Fruit fly (Drosophila melanogaster) whole organism, embryonic: Measurements from ENCODE around the gene CG43999.

Experiments
- ATbp ChIP-seq: fragments of 200-800 bp; sonication (Bioruptor generic); optimal IDR thresholded peaks from 2 replicates; lab custom pipeline; 2017; ENCODE audit warnings: missing biosample characterization, mild to moderate bottlenecking, missing genetic modification characterization, missing genetic modification reagents
- CG10366 ChIP-seq: fragments of 200-800 bp; sonication (Bioruptor generic); IDR thresholded peaks from 2 replicates; pipeline ENCODE4 v1.3.6; 2022; ENCODE audit warnings: missing biosample characterization, missing genetic modification characterization
- CG10462 ChIP-seq: fragments of 200-800 bp; sonication (Bioruptor generic); optimal IDR thresholded peaks from 2 replicates; lab custom pipeline; 2016; ENCODE audit warnings: missing biosample characterization, missing genetic modification characterization
- CG10979 ChIP-seq: fragments of 200-800 bp; sonication (Bioruptor generic); optimal IDR thresholded peaks from 2 replicates; lab custom pipeline; 2018; ENCODE audit warnings: missing biosample characterization, mild to moderate bottlenecking, missing genetic modification characterization, moderate library complexity
- CG11504 ChIP-seq: fragments of 200-800 bp; sonication (Bioruptor generic); optimal IDR thresholded peaks from 3 replicates; lab custom pipeline; 2019; ENCODE audit warnings: missing biosample characterization, mild to moderate bottlenecking, missing genetic modification characterization, moderate library complexity
- CG12659 ChIP-seq: fragments of 200-800 bp; sonication (Bioruptor generic); optimal IDR thresholded peaks from 3 replicates; lab custom pipeline; 2017; ENCODE audit warnings: mild to moderate bottlenecking, missing biosample characterization, missing genetic modification reagents, missing genetic modification characterization
- CG13287 ChIP-seq: fragments of 200-800 bp; sonication (Bioruptor generic); IDR thresholded peaks from 2 replicates; pipeline ENCODE4 v1.3.6; 2022; ENCODE audit warnings: missing biosample characterization, missing genetic modification characterization; ENCODE audit not compliant: partially characterized antibody
- CG13894 ChIP-seq: fragments of 200-800 bp; sonication (Bioruptor generic); optimal IDR thresholded peaks from 3 replicates; lab custom pipeline; 2018; ENCODE audit warnings: missing biosample characterization, mild to moderate bottlenecking, missing genetic modification characterization, moderate library complexity
- CG1603 ChIP-seq: fragments of 200-800 bp; sonication (Bioruptor generic); optimal IDR thresholded peaks from 2 replicates; lab custom pipeline; 2019; ENCODE audit warnings: missing biosample characterization, mild to moderate bottlenecking, missing genetic modification characterization, moderate library complexity
- CG1792 ChIP-seq: fragments of 200-800 bp; sonication (Bioruptor generic); optimal IDR thresholded peaks from 2 replicates; lab custom pipeline; 2016; ENCODE audit warnings: missing biosample characterization, missing genetic modification characterization
- CG2712 ChIP-seq: fragments of 200-800 bp; optimal IDR thresholded peaks from 3 replicates; lab custom pipeline; 2019; ENCODE audit warnings: missing biosample characterization, mild to moderate bottlenecking, missing genetic modification characterization, moderate library complexity
- CG34422 ChIP-seq: fragments of 200-800 bp; sonication (Bioruptor generic); IDR thresholded peaks from 3 replicates; pipeline ENCODE4 v1.3.6; 2022; ENCODE audit warnings: missing biosample characterization, missing genetic modification characterization
- CG3838 ChIP-seq: fragments of 200-800 bp; sonication (Bioruptor generic); optimal IDR thresholded peaks from 3 replicates; lab custom pipeline; 2016; ENCODE audit warnings: missing biosample characterization, missing genetic modification characterization
- CG7271 ChIP-seq: fragments of 200-800 bp; sonication (Bioruptor generic); optimal IDR thresholded peaks from 2 replicates; lab custom pipeline; 2018; ENCODE audit warnings: missing biosample characterization, mild to moderate bottlenecking, missing genetic modification characterization, moderate library complexity
- CG7839 ChIP-seq: fragments of 200-800 bp; sonication (Bioruptor generic); optimal IDR thresholded peaks from 3 replicates; lab custom pipeline; 2018; ENCODE audit warnings: missing biosample characterization, mild to moderate bottlenecking, missing genetic modification characterization, moderate library complexity
- Deaf1 ChIP-seq: fragments of 200-800 bp; optimal IDR thresholded peaks from 3 replicates; lab custom pipeline; 2019; ENCODE audit warnings: missing biosample characterization, mild to moderate bottlenecking, missing genetic modification characterization, moderate library complexity
- Dip3 ChIP-seq: fragments of 200-800 bp; sonication (Bioruptor generic); optimal IDR thresholded peaks from 3 replicates; lab custom pipeline; 2016; ENCODE audit warnings: missing biosample characterization, missing genetic modification characterization
- Ets65A ChIP-seq: fragments of 200-800 bp; sonication (Bioruptor generic); peaks from one replicate; lab custom pipeline; 2016; ENCODE audit warnings: missing biosample characterization, missing genetic modification characterization
- Fer2 ChIP-seq: fragments of 200-800 bp; sonication (Bioruptor generic); optimal IDR thresholded peaks from 2 replicates; lab custom pipeline; 2018; ENCODE audit warnings: missing biosample characterization, mild to moderate bottlenecking, missing genetic modification characterization, moderate library complexity
- HLH3B ChIP-seq: fragments of 200-800 bp; sonication (Bioruptor generic); IDR thresholded peaks from 2 replicates; pipeline ENCODE4 v1.3.6; 2022; ENCODE audit warnings: missing biosample characterization, missing genetic modification characterization
- HLHmδ ChIP-seq: fragments of 200-800 bp; sonication (Bioruptor generic); optimal IDR thresholded peaks from 2 replicates; lab custom pipeline; 2018; ENCODE audit warnings: missing biosample characterization, mild to moderate bottlenecking, missing genetic modification characterization, moderate library complexity
- Hr78 ChIP-seq, 2 experiments: fragments of 200-800 bp in 1 of 2; fragments of >200 bp in 1 of 2; sonication (Bioruptor generic) in 1 of 2; optimal IDR thresholded peaks; 2 replicates each; lab custom pipeline; 2017 to 2019; ENCODE audit warnings: missing biosample characterization in 2 of 2, missing genetic modification characterization in 2 of 2, mild to moderate bottlenecking in 1 of 2, moderate library complexity in 1 of 2
- NC2β ChIP-seq: fragments of 200-800 bp; sonication (Bioruptor generic); optimal IDR thresholded peaks from 2 replicates; lab custom pipeline; 2016; ENCODE audit warnings: missing biosample characterization, missing genetic modification characterization
- Neu2 ChIP-seq: fragments of 200-800 bp; sonication (Bioruptor generic); optimal IDR thresholded peaks from 3 replicates; lab custom pipeline; 2016; ENCODE audit warnings: missing biosample characterization, missing genetic modification characterization, borderline replicate concordance
- Ravus ChIP-seq: fragments of 200-800 bp; sonication (Bioruptor generic); IDR thresholded peaks from 2 replicates; pipeline ENCODE4 v1.3.6; 2022; ENCODE audit warnings: missing biosample characterization, missing genetic modification characterization
- Scr ChIP-seq: fragments of 200-800 bp; sonication (Bioruptor generic); IDR thresholded peaks from 2 replicates; pipeline ENCODE4 v1.3.6; 2022; ENCODE audit warnings: missing biosample characterization, missing genetic modification characterization; ENCODE audit not compliant: partially characterized antibody
- Sox102F ChIP-seq: fragments of 200-800 bp; sonication (Bioruptor generic); optimal IDR thresholded peaks from 2 replicates; lab custom pipeline; 2018; ENCODE audit warnings: missing biosample characterization, mild to moderate bottlenecking, missing genetic modification characterization, moderate library complexity
- Sry-δ ChIP-seq: fragments of 200-800 bp; sonication (Bioruptor generic); optimal IDR thresholded peaks from 2 replicates; lab custom pipeline; 2016; ENCODE audit warnings: missing biosample characterization, missing genetic modification characterization
- ac ChIP-seq: fragments of 200-800 bp; sonication (Bioruptor generic); optimal IDR thresholded peaks from 3 replicates; lab custom pipeline; 2017; ENCODE audit warnings: missing biosample characterization, mild to moderate bottlenecking, missing genetic modification characterization
- bsh ChIP-seq, 2 experiments: fragments of 200-800 bp; sonication (Bioruptor generic); optimal IDR thresholded peaks; 2 replicates each; lab custom pipeline; 2017 to 2018; ENCODE audit warnings: mild to moderate bottlenecking in 2 of 2, missing biosample characterization in 2 of 2, missing genetic modification characterization in 2 of 2, moderate library complexity in 1 of 2
- dati ChIP-seq: fragments of 200-800 bp; sonication (Bioruptor generic); IDR thresholded peaks from 2 replicates; pipeline ENCODE4 v1.3.6; 2022; ENCODE audit warnings: missing biosample characterization, missing genetic modification characterization
- dysf ChIP-seq: fragments of 200-800 bp; sonication (Bioruptor generic); IDR thresholded peaks from 3 replicates; pipeline ENCODE4 v1.3.6; 2022; ENCODE audit warnings: missing biosample characterization, missing genetic modification characterization
- emc ChIP-seq: fragments of 200-800 bp; sonication (Bioruptor generic); optimal IDR thresholded peaks from 2 replicates; lab custom pipeline; 2016; ENCODE audit warnings: missing biosample characterization, missing genetic modification characterization
- gfzf ChIP-seq: fragments of 200-800 bp; sonication (Bioruptor generic); optimal IDR thresholded peaks from 2 replicates; lab custom pipeline; 2016; ENCODE audit warnings: missing biosample characterization, mild to moderate bottlenecking, missing genetic modification characterization, moderate library complexity
- hbn ChIP-seq: fragments of 200-800 bp; sonication (Bioruptor generic); IDR thresholded peaks from 2 replicates; pipeline ENCODE4 v1.3.6; 2022; ENCODE audit warnings: missing biosample characterization, missing genetic modification characterization; ENCODE audit not compliant: partially characterized antibody
- lbe ChIP-seq: fragments of 200-800 bp; sonication (Bioruptor generic); optimal IDR thresholded peaks from 2 replicates; lab custom pipeline; 2016; ENCODE audit warnings: missing biosample characterization, mild to moderate bottlenecking, missing genetic modification characterization
- luna ChIP-seq: fragments of 200-800 bp; sonication (Bioruptor generic); optimal IDR thresholded peaks from 2 replicates; lab custom pipeline; 2016; ENCODE audit warnings: missing biosample characterization, missing genetic modification characterization
- nom ChIP-seq: fragments of 200-800 bp; sonication (Bioruptor generic); optimal IDR thresholded peaks from 2 replicates; lab custom pipeline; 2017; ENCODE audit warnings: missing biosample characterization, missing genetic modification characterization, mild to moderate bottlenecking, moderate library complexity, missing genetic modification reagents
- prd ChIP-seq, 3 experiments: fragments of >200 bp in 2 of 3; fragments of 200-800 bp in 1 of 3; sonication (Bioruptor generic) in 1 of 3; optimal IDR thresholded peaks in 2 of 3; IDR thresholded peaks in 1 of 3; 2 replicates in 2 of 3; 3 replicates in 1 of 3; pipeline versions ENCODE4 v1.3.6 to Lab custom; 2017 to 2022; ENCODE audit warnings: missing biosample characterization in 1 of 3, missing genetic modification characterization in 1 of 3
- schlank ChIP-seq: fragments of 200-800 bp; sonication (Bioruptor generic); optimal IDR thresholded peaks from 2 replicates; lab custom pipeline; 2018; ENCODE audit warnings: missing biosample characterization, mild to moderate bottlenecking, missing genetic modification characterization
- sd ChIP-seq: fragments of 200-800 bp; sonication (Bioruptor generic); optimal IDR thresholded peaks from 3 replicates; lab custom pipeline; 2018; ENCODE audit warnings: missing biosample characterization, mild to moderate bottlenecking, missing genetic modification characterization, moderate library complexity
- sr ChIP-seq: fragments of 200-800 bp; sonication (Bioruptor generic); IDR thresholded peaks from 3 replicates; pipeline ENCODE4 v1.3.6; 2022; ENCODE audit warnings: missing biosample characterization, missing genetic modification characterization
- tx ChIP-seq: fragments of 200-800 bp; sonication (Bioruptor generic); optimal IDR thresholded peaks from 2 replicates; lab custom pipeline; 2016; ENCODE audit warnings: missing biosample characterization, missing genetic modification characterization
- vfl ChIP-seq: fragments of 200-800 bp; sonication (Bioruptor generic); optimal IDR thresholded peaks from 2 replicates; lab custom pipeline; 2016; ENCODE audit warnings: missing biosample characterization, missing genetic modification characterization
- vvl ChIP-seq: fragments of 200-800 bp; sonication (Bioruptor generic); IDR thresholded peaks from 2 replicates; pipeline ENCODE4 v1.3.6; 2022; ENCODE audit warnings: missing biosample characterization, missing genetic modification characterization
- z ChIP-seq: fragments of 200-800 bp; sonication (Bioruptor generic); IDR thresholded peaks from 3 replicates; pipeline ENCODE4 v1.3.6; 2022; ENCODE audit warnings: missing biosample characterization, missing genetic modification characterization

Gene CG43999

dm6 chr3R:23915967-23916366, 12.8 kb downstream of the CG43999 start (continued):
- no peak for TF ChIP-seq vvl (GFP tag; lab: Robert Waterston, UW)
- TF ChIP-seq schlank (tag; lab: Kevin White, UChicago), result no peak
- peak; percentile 7 for TF ChIP-seq CG2712 (tag; lab: Kevin White, UChicago)
- TF ChIP-seq vfl (GFP tag; lab: Kevin White, UChicago), result no peak
- TF ChIP-seq Dip3 (GFP tag; lab: Kevin White, UChicago), result no peak
- no peak for TF ChIP-seq gfzf
- peak; percentile 21 for TF ChIP-seq CG10979 (tag; lab: Kevin White, UChicago)
- no peak for TF ChIP-seq Scr (GFP tag; lab: Robert Waterston, UW)
- TF ChIP-seq hbn (GFP tag; lab: Robert Waterston, UW), result no peak
- TF ChIP-seq Ets65A (GFP tag; lab: Kevin White, UChicago), result peak; percentile 53
- TF ChIP-seq CG3838 (GFP tag; lab: Kevin White, UChicago), result no peak
- no peak for TF ChIP-seq Sry-δ (GFP tag; lab: Kevin White, UChicago)
- no peak for TF ChIP-seq prd (optimal IDR thresholded peaks at IDR 0.05; lab: Kevin White, UChicago)
- TF ChIP-seq prd (GFP tag; IDR thresholded peaks at IDR 0.05; lab: Robert Waterston, UW), result 0 out of 3 replicates have a peak, but pooled peaks have one; percentile 37
- peak; percentile 33 for TF ChIP-seq lbe
- no peak for TF ChIP-seq dysf
- TF ChIP-seq Fer2, result no peak
- no peak for TF ChIP-seq Hr78 (GFP tag; optimal IDR thresholded peaks at IDR 0.05; lab: Kevin White, UChicago)
- TF ChIP-seq luna (GFP tag; lab: Kevin White, UChicago), result no peak
- TF ChIP-seq ATbp (GFP tag; lab: Kevin White, UChicago), result no peak
- peak; percentile 27 to 74 for TF ChIP-seq bsh (GFP tag; optimal IDR thresholded peaks at IDR 0.05; lab: Kevin White, UChicago)
- TF ChIP-seq Ravus (GFP tag; lab: Robert Waterston, UW), result no peak
- TF ChIP-seq HLHmδ (GFP tag; lab: Kevin White, UChicago), result no peak
- 0 out of 2 replicates have a peak, but pooled peaks have one; percentile 5 for TF ChIP-seq HLH3B (GFP tag; lab: Robert Waterston, UW)
- peak; percentile 0 for TF ChIP-seq CG7839
- TF ChIP-seq Sox102F (GFP tag; lab: Kevin White, UChicago), result peak; percentile 40
- TF ChIP-seq sr, result no peak
- TF ChIP-seq CG12659, result no peak
- peak; percentile 62 for TF ChIP-seq nom
- no peak for TF ChIP-seq NC2β (GFP tag; lab: Kevin White, UChicago)
- no peak for TF ChIP-seq dati
- no peak for TF ChIP-seq sd (tag; lab: Kevin White, UChicago)
- TF ChIP-seq Deaf1 (tag; lab: Kevin White, UChicago), result no peak
- TF ChIP-seq CG13894 (tag; lab: Kevin White, UChicago), result no peak
- no peak for TF ChIP-seq CG34422 (GFP tag; lab: Robert Waterston, UW)
- TF ChIP-seq CG10366, result no peak
- TF ChIP-seq tx (GFP tag; lab: Kevin White, UChicago), result no peak
- TF ChIP-seq CG1603 (tag; lab: Kevin White, UChicago), result peak; percentile 1
- TF ChIP-seq CG11504, result peak; percentile 23
- TF ChIP-seq emc (GFP tag; lab: Kevin White, UChicago), result no peak
- no peak for TF ChIP-seq CG13287 (GFP tag; lab: Robert Waterston, UW)
- no peak for TF ChIP-seq Neu2 (GFP tag; lab: Kevin White, UChicago)
- TF ChIP-seq ac (GFP tag; lab: Kevin White, UChicago), result no peak
- no peak for TF ChIP-seq CG10462
- no peak for TF ChIP-seq z (GFP tag; lab: Robert Waterston, UW)
- TF ChIP-seq CG7271 (tag; lab: Kevin White, UChicago), result no peak
- no peak for TF ChIP-seq CG1792
- TF ChIP-seq, all 482 proteins: peak for 29
